Fruit fly (Drosophila melanogaster) S2 (cell line): ENCODE data around the gene klar.

Experiments used
- CG8478 ChIP-seq: fragments of >200 bp; optimal IDR thresholded peaks from 2 replicates; lab custom pipeline; 2018
- CTCF ChIP-seq, 2 experiments: fragments of >200 bp; optimal IDR thresholded peaks; 2 replicates each; lab custom pipeline; 2018

dm6 chr3L:488612-489011 is 51.8 kb downstream of the klar start:
- TF ChIP-seq CG8478 (lab: Kevin White, UChicago) (no peak), CTCF (optimal IDR thresholded peaks at IDR 0.05; lab: Kevin White, UChicago) (no peak)
